Fruit fly (Drosophila melanogaster): ENCODE measurements around the gene Actn3.

DNA sequence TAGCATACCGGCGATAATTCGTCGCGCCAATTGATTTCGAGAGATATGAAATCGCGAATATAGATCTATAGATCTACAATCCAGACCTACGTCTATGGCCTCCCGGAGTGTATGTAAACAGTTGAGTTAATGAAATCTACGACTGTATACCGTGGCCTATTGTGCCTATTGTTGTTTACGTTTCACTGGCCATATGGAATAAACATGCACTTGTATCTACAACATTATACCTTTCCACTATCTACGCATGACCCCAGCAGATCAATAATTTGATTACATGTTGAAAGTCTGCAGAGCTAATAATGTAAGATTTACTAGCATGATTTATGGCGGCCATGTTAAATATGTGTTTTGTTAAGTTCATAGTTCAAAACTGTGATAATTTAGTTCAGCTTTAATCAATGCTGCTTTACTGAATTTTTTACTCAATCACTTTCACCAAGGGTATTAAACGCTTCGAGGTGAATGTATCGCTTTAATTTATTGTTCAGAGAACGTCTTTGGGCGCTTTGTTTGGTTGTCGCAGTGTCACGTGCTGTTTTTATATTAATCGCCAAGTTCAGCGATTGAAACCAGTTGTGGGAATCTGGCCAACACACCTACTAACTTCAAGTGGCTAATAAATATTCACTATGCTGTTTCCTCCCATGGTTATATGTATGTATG lies 3.5 kb upstream of the Actn3 start:
- TF ChIP-seq Ets96B (tag; optimal IDR thresholded peaks at IDR 0.05) (no peak), CG11294 (GFP tag; IDR thresholded peaks at IDR 0.05) (no peak), Sox102F (GFP tag; optimal IDR thresholded peaks at IDR 0.05) (no peak), dac (GFP tag; optimal IDR thresholded peaks at IDR 0.05) (no peak), CG11902 (GFP tag; optimal IDR thresholded peaks at IDR 0.05) (no peak), CG10669 (GFP tag; optimal IDR thresholded peaks at IDR 0.05) (no peak), Gug (GFP tag; IDR thresholded peaks at IDR 0.05) (no peak), CG3919 (GFP tag; optimal IDR thresholded peaks at IDR 0.05) (no peak)
